Worm (Caenorhabditis elegans) whole organism, late embryonic: ENCODE measurements around the gene abu-4.
A peak's percentile ranks its signal among the peaks of the same experiment; 100 is the strongest.
"Not testable (repeated sequence)": the region's sequence is repeated elsewhere in the genome, so short reads cannot be mapped to it uniquely, and the experiment has no call there.

Source experiments
- C38D4.7 ChIP-seq: fragments of 200-800 bp; sonication (Bioruptor generic); optimal IDR thresholded peaks from 2 replicates; lab custom pipeline; 2018; ENCODE audit warnings: mild to moderate bottlenecking, missing genetic modification characterization, moderate library complexity, missing compliant biosample characterization
- K09A11.1 ChIP-seq: sonication (generic microtip); optimal IDR thresholded peaks from 2 replicates; lab custom pipeline; 2017; ENCODE audit warnings: antibody characterized with exemption, mild to moderate bottlenecking, missing genetic modification characterization, missing compliant biosample characterization; ENCODE audit not compliant: insufficient read depth
- T23F11.4 ChIP-seq: fragments of 200-800 bp; sonication (Bioruptor generic); optimal IDR thresholded peaks from 2 replicates; lab custom pipeline; 2018; ENCODE audit warnings: mild to moderate bottlenecking, missing genetic modification characterization, missing compliant biosample characterization
- ceh-14 ChIP-seq: sonication (generic microtip); optimal IDR thresholded peaks from 2 replicates; lab custom pipeline; 2016; ENCODE audit warnings: missing genotype, missing genetic modification characterization, missing compliant biosample characterization
- ceh-18 ChIP-seq: sonication (generic microtip); optimal IDR thresholded peaks from 2 replicates; lab custom pipeline; 2016; ENCODE audit warnings: missing genetic modification characterization, missing compliant biosample characterization
- ceh-31 ChIP-seq: sonication (generic microtip); optimal IDR thresholded peaks from 2 replicates; lab custom pipeline; 2016; ENCODE audit warnings: missing genetic modification characterization, missing compliant biosample characterization
- ceh-48 ChIP-seq: sonication (generic microtip); optimal IDR thresholded peaks from 2 replicates; lab custom pipeline; 2016; ENCODE audit warnings: missing genetic modification characterization, inconsistent platforms, missing compliant biosample characterization
- ceh-6 ChIP-seq: fragments of 200-800 bp; sonication (Bioruptor generic); optimal IDR thresholded peaks from 2 replicates; lab custom pipeline; 2018; ENCODE audit warnings: mild to moderate bottlenecking, missing genetic modification characterization, missing compliant biosample characterization
- ceh-9 ChIP-seq: sonication (generic microtip); optimal IDR thresholded peaks from 2 replicates; lab custom pipeline; 2016; ENCODE audit warnings: mild to moderate bottlenecking, missing genetic modification characterization, inconsistent platforms, missing compliant biosample characterization
- dve-1 ChIP-seq: sonication (generic microtip); optimal IDR thresholded peaks from 2 replicates; lab custom pipeline; 2017; ENCODE audit warnings: antibody characterized with exemption, mild to moderate bottlenecking, missing genetic modification characterization, missing compliant biosample characterization
- elt-2 ChIP-seq: sonication (generic microtip); optimal IDR thresholded peaks from 2 replicates; lab custom pipeline; 2016; ENCODE audit warnings: missing genetic modification reagents, missing genetic modification characterization, missing compliant biosample characterization
- fkh-10 ChIP-seq: fragments of 150-350 bp; optimal IDR thresholded peaks from 2 replicates; lab custom pipeline; 2014; ENCODE audit warnings: missing biosample characterization, missing genetic modification reagents, missing genetic modification characterization
- fkh-6 ChIP-seq: sonication (generic microtip); optimal IDR thresholded peaks from 2 replicates; lab custom pipeline; 2016; ENCODE audit warnings: missing genetic modification characterization, missing compliant biosample characterization
- hlh-30 ChIP-seq: sonication (generic microtip); optimal IDR thresholded peaks from 2 replicates; lab custom pipeline; 2017; ENCODE audit warnings: antibody characterized with exemption, missing genetic modification characterization, missing compliant biosample characterization; ENCODE audit not compliant: insufficient read depth
- hlh-6 ChIP-seq: sonication (generic microtip); optimal IDR thresholded peaks from 2 replicates; lab custom pipeline; 2016; ENCODE audit warnings: missing genotype, missing genetic modification characterization, missing compliant biosample characterization
- hlh-8 ChIP-seq: sonication (generic microtip); optimal IDR thresholded peaks from 2 replicates; lab custom pipeline; 2016; ENCODE audit warnings: missing genotype, missing genetic modification characterization, missing compliant biosample characterization
- lin-11 ChIP-seq: fragments of 200-800 bp; sonication (Bioruptor generic); optimal IDR thresholded peaks from 2 replicates; lab custom pipeline; 2018; ENCODE audit warnings: mild to moderate bottlenecking, missing genetic modification characterization, missing compliant biosample characterization
- madf-2 ChIP-seq: sonication (generic microtip); optimal IDR thresholded peaks from 2 replicates; lab custom pipeline; 2017; ENCODE audit warnings: missing genetic modification characterization, missing compliant biosample characterization
- mec-3 ChIP-seq: sonication (generic microtip); optimal IDR thresholded peaks from 2 replicates; lab custom pipeline; 2016; ENCODE audit warnings: borderline replicate concordance, missing genetic modification characterization, missing compliant biosample characterization
- nhr-232 ChIP-seq: sonication (generic microtip); optimal IDR thresholded peaks from 2 replicates; lab custom pipeline; 2016; ENCODE audit warnings: missing genetic modification characterization, missing compliant biosample characterization
- pat-9 ChIP-seq: fragments of 200-800 bp; sonication (Bioruptor generic); optimal IDR thresholded peaks from 2 replicates; lab custom pipeline; 2018; ENCODE audit warnings: mild to moderate bottlenecking, missing genetic modification characterization, moderate library complexity, missing compliant biosample characterization
- pax-1 ChIP-seq: fragments of 150-350 bp; optimal IDR thresholded peaks from 2 replicates; lab custom pipeline; 2014; ENCODE audit warnings: missing biosample characterization, missing genetic modification characterization
- pha-2 ChIP-seq: sonication (generic microtip); optimal IDR thresholded peaks from 2 replicates; lab custom pipeline; 2017; ENCODE audit warnings: mild to moderate bottlenecking, missing genetic modification characterization, missing compliant biosample characterization
- pqm-1 ChIP-seq: sonication (generic microtip); optimal IDR thresholded peaks from 2 replicates; lab custom pipeline; 2016; ENCODE audit warnings: missing genetic modification characterization, missing compliant biosample characterization
- pros-1 ChIP-seq: fragments of 150-350 bp; optimal IDR thresholded peaks from 2 replicates; lab custom pipeline; 2014; ENCODE audit warnings: missing biosample characterization, missing genetic modification reagents, missing genetic modification characterization
- rnt-1 ChIP-seq: sonication (generic microtip); optimal IDR thresholded peaks from 2 replicates; lab custom pipeline; 2016; ENCODE audit warnings: missing genetic modification characterization, missing compliant biosample characterization
- sdc-2 ChIP-seq: sonication (generic microtip); optimal IDR thresholded peaks from 2 replicates; lab custom pipeline; 2016; ENCODE audit warnings: missing genotype, missing genetic modification characterization, missing compliant biosample characterization
- sox-4 ChIP-seq: sonication (generic microtip); optimal IDR thresholded peaks from 2 replicates; lab custom pipeline; 2017; ENCODE audit warnings: mild to moderate bottlenecking, missing genetic modification characterization, inconsistent platforms, missing compliant biosample characterization
- tbx-2 ChIP-seq: sonication (generic microtip); optimal IDR thresholded peaks from 2 replicates; lab custom pipeline; 2016; ENCODE audit warnings: missing genetic modification characterization, missing compliant biosample characterization
- unc-42 ChIP-seq: sonication (generic microtip); optimal IDR thresholded peaks from 2 replicates; lab custom pipeline; 2016; ENCODE audit warnings: missing genotype, missing genetic modification characterization, missing compliant biosample characterization
- unc-86 ChIP-seq: sonication (generic microtip); optimal IDR thresholded peaks from 2 replicates; lab custom pipeline; 2016; ENCODE audit warnings: missing genetic modification characterization, missing compliant biosample characterization
- ztf-16 ChIP-seq: sonication (generic microtip); optimal IDR thresholded peaks from 2 replicates; lab custom pipeline; 2017; ENCODE audit warnings: missing genetic modification characterization, missing compliant biosample characterization

The abu-4 gene

ce11 chrV:2254553-2255124 is 20.0 kb upstream of the abu-4 start, which contains the start of gene str-253:
Gene str-253 (minus strand): TSS chrV:2254603.
- TF ChIP-seq pros-1 (tag; lab: Kevin White, UChicago) (no peak), nhr-232 (tag; lab: Kevin White, UChicago) (no peak), ceh-6 (GFP tag; lab: Kevin White, UChicago) (no peak), ceh-14 (tag; lab: Kevin White, UChicago) (no peak), hlh-8 (tag; lab: Kevin White, UChicago) (no peak), ceh-48 (no peak)

ce11 chrV:2255191-2255590 is 19.5 kb upstream of the abu-4 start, which contains the start of gene F41B5.1:
Gene F41B5.1 (plus strand): TSS chrV:2255533.
- TF ChIP-seq ceh-9 (tag; lab: Kevin White, UChicago); hlh-6 (tag; lab: Kevin White, UChicago); ceh-48: not testable (repeated sequence)

ce11 chrV:2259750-2260149 is 14.9 kb upstream of the abu-4 start, which contains the start of gene nhr-182:
Gene nhr-182 (minus strand): TSS chrV:2259927.
- TF ChIP-seq sdc-2 (tag; lab: Kevin White, UChicago) (no peak), K09A11.1 (no peak), hlh-30 (tag; lab: Kevin White, UChicago) (no peak), sox-4 (no peak), ceh-18 (no peak), fkh-6 (no peak), pax-1 (tag; lab: Kevin White, UChicago) (no peak)

ce11 chrV:2260660-2261059 is 14.0 kb upstream of the abu-4 start, which contains the start of gene F41B5.12:
Gene F41B5.12 (plus strand): TSS chrV:2260960.
- TF ChIP-seq pqm-1 (tag; lab: Kevin White, UChicago): no peak
- no peak for TF ChIP-seq C38D4.7 (GFP tag; lab: Kevin White, UChicago)
- no peak for TF ChIP-seq tbx-2 (tag; lab: Kevin White, UChicago)
- TF ChIP-seq hlh-30 (tag; lab: Kevin White, UChicago): no peak
- no peak for TF ChIP-seq pat-9
- no peak for TF ChIP-seq ceh-31 (tag; lab: Kevin White, UChicago)
- no peak for TF ChIP-seq ceh-6 (GFP tag; lab: Kevin White, UChicago)
- TF ChIP-seq madf-2 (tag; lab: Kevin White, UChicago): no peak
- TF ChIP-seq mec-3 (tag; lab: Kevin White, UChicago): no peak
- TF ChIP-seq ceh-18: no peak
- no peak for TF ChIP-seq lin-11 (tag; lab: Kevin White, UChicago)
- no peak for TF ChIP-seq unc-86 (tag; lab: Kevin White, UChicago)
- no peak for TF ChIP-seq T23F11.4 (GFP tag; lab: Kevin White, UChicago)
- no peak for TF ChIP-seq hlh-6 (tag; lab: Kevin White, UChicago)
- no peak for TF ChIP-seq ceh-9 (tag; lab: Kevin White, UChicago)
- no peak for TF ChIP-seq dve-1 (tag; lab: Kevin White, UChicago)
- TF ChIP-seq rnt-1 (tag; lab: Kevin White, UChicago): no peak
- TF ChIP-seq unc-42 (tag; lab: Kevin White, UChicago): no peak
- no peak for TF ChIP-seq pha-2 (tag; lab: Kevin White, UChicago)

ce11 chrV:2264455-2264854 is 10.2 kb upstream of the abu-4 start, which contains the start of gene nhr-183:
Gene nhr-183 (minus strand): TSS chrV:2264634.
- no peak for TF ChIP-seq C38D4.7 (GFP tag; lab: Kevin White, UChicago)
- TF ChIP-seq pax-1 (tag; lab: Kevin White, UChicago): peak; percentile 69

ce11 chrV:2264925-2265324 is 9.7 kb upstream of the abu-4 start:
- TF ChIP-seq ztf-16 (tag; lab: Kevin White, UChicago) (no peak), elt-2 (no peak), fkh-10 (GFP tag; lab: Kevin White, UChicago) (no peak)
